Fruit fly (Drosophila melanogaster) whole organism, pupa: ENCODE data around the gene CG15765.

Source experiments
- CG14655 ChIP-seq: fragments of 200-800 bp; sonication (Bioruptor generic); optimal IDR thresholded peaks from 3 replicates; lab custom pipeline; 2017; ENCODE audit warnings: mild to moderate bottlenecking, missing biosample characterization, missing genetic modification reagents, missing genetic modification characterization
- CG32121 ChIP-seq: fragments of 200-800 bp; sonication (Bioruptor generic); IDR thresholded peaks from 2 replicates; pipeline ENCODE4 v1.3.6; 2022; ENCODE audit warnings: missing biosample characterization, missing genetic modification characterization
- CG8159 ChIP-seq: fragments of 200-800 bp; sonication (Bioruptor generic); optimal IDR thresholded peaks from 3 replicates; lab custom pipeline; 2018; ENCODE audit warnings: missing biosample characterization, mild to moderate bottlenecking, missing genetic modification characterization, moderate library complexity
- D1 ChIP-seq: fragments of 200-800 bp; sonication (Bioruptor generic); optimal IDR thresholded peaks from 2 replicates; lab custom pipeline; 2018; ENCODE audit warnings: missing biosample characterization, mild to moderate bottlenecking, missing genetic modification characterization, moderate library complexity
- Pif1B ChIP-seq: fragments of 200-800 bp; sonication (Bioruptor generic); optimal IDR thresholded peaks from 3 replicates; lab custom pipeline; 2016; ENCODE audit warnings: missing biosample characterization, missing genetic modification characterization
- rn ChIP-seq: fragments of 200-800 bp; sonication (Bioruptor generic); IDR thresholded peaks from 2 replicates; pipeline ENCODE4 v1.3.6; 2022; ENCODE audit warnings: missing biosample characterization, missing genetic modification characterization

- no peak for TF ChIP-seq Pif1B (GFP tag; lab: Kevin White, UChicago)
- TF ChIP-seq CG14655 (GFP tag; lab: Kevin White, UChicago) = no peak
- no peak for TF ChIP-seq D1
- TF ChIP-seq rn = no peak
- no peak for TF ChIP-seq CG32121 (GFP tag; lab: Robert Waterston, UW)
- no peak for TF ChIP-seq CG8159
Measured at dm6 chrX:5873164-5873563, 54.8 kb downstream of the CG15765 start, which contains the start of gene GAA1.
